Worm (Caenorhabditis elegans) whole organism, L3 larva: ENCODE data around the gene fbxc-22.

Experiments
- R02D3.7 ChIP-seq: fragments of 150-350 bp; optimal IDR thresholded peaks from 2 replicates; lab custom pipeline; 2014; ENCODE audit warnings: missing biosample characterization, missing genetic modification characterization
- ZK546.5 ChIP-seq: sonication (generic microtip); optimal IDR thresholded peaks from 2 replicates; lab custom pipeline; 2017; ENCODE audit warnings: missing biosample characterization, missing genetic modification characterization
- aly-2 ChIP-seq: fragments of 150-350 bp; optimal IDR thresholded peaks from 2 replicates; lab custom pipeline; 2014; ENCODE audit warnings: missing biosample characterization, missing genetic modification characterization
- ama-1 ChIP-seq: fragments of 150-350 bp; optimal IDR thresholded peaks from 2 replicates; lab custom pipeline; 2018
- ceh-28 ChIP-seq: fragments of 150-350 bp; optimal IDR thresholded peaks from 2 replicates; lab custom pipeline; 2014; ENCODE audit warnings: missing biosample characterization, missing genetic modification reagents, missing genetic modification characterization
- daf-12 ChIP-seq: fragments of 150-350 bp; optimal IDR thresholded peaks from 2 replicates; lab custom pipeline; 2014; ENCODE audit warnings: missing biosample characterization, missing genetic modification reagents, missing genetic modification characterization
- egl-27 ChIP-seq: sonication (generic microtip); optimal IDR thresholded peaks from 4 replicates; lab custom pipeline; 2017; ENCODE audit warnings: missing biosample characterization, missing genetic modification reagents, missing genetic modification characterization
- egl-5 ChIP-seq: fragments of 150-350 bp; optimal IDR thresholded peaks from 2 replicates; lab custom pipeline; 2017; ENCODE audit warnings: missing biosample characterization, missing genetic modification reagents, missing genetic modification characterization, inconsistent platforms
- elt-1 ChIP-seq: fragments of 150-350 bp; optimal IDR thresholded peaks from 2 replicates; lab custom pipeline; 2014; ENCODE audit warnings: missing biosample characterization, missing genetic modification characterization
- elt-2 ChIP-seq: sonication (generic microtip); optimal IDR thresholded peaks from 2 replicates; lab custom pipeline; 2016; ENCODE audit warnings: missing genetic modification reagents, mild to moderate bottlenecking, missing genetic modification characterization, missing compliant biosample characterization
- eor-1 ChIP-seq, 2 experiments: fragments of 150-350 bp; optimal IDR thresholded peaks; 2 replicates each; lab custom pipeline; 2014 to 2018; ENCODE audit warnings: missing biosample characterization in 2 of 2, missing genetic modification characterization in 2 of 2
- fkh-10 ChIP-seq: sonication (generic microtip); optimal IDR thresholded peaks from 2 replicates; lab custom pipeline; 2017; ENCODE audit warnings: missing biosample characterization, missing genetic modification reagents, missing genetic modification characterization
- fkh-2 ChIP-seq: fragments of 150-350 bp; optimal IDR thresholded peaks from 2 replicates; lab custom pipeline; 2014; ENCODE audit warnings: missing biosample characterization, missing genetic modification reagents, missing genetic modification characterization
- hmg-11 ChIP-seq: sonication (generic microtip); optimal IDR thresholded peaks from 2 replicates; lab custom pipeline; 2016; ENCODE audit warnings: missing genetic modification characterization, missing compliant biosample characterization
- lin-15B ChIP-seq: fragments of 150-350 bp; optimal IDR thresholded peaks from 2 replicates; lab custom pipeline; 2014; ENCODE audit warnings: missing biosample characterization, missing genetic modification characterization
- lin-39 ChIP-seq: fragments of 150-350 bp; optimal IDR thresholded peaks from 2 replicates; lab custom pipeline; 2018; ENCODE audit warnings: missing biosample characterization, missing genetic modification reagents, missing genetic modification characterization
- lsy-12 ChIP-seq: sonication (generic microtip); optimal IDR thresholded peaks from 2 replicates; lab custom pipeline; 2016; ENCODE audit warnings: mild to moderate bottlenecking, missing genetic modification characterization, missing compliant biosample characterization
- nhr-11 ChIP-seq: fragments of 150-350 bp; optimal IDR thresholded peaks from 2 replicates; lab custom pipeline; 2014; ENCODE audit warnings: missing biosample characterization, missing genetic modification characterization
- nhr-12 ChIP-seq: fragments of 150-350 bp; optimal IDR thresholded peaks from 2 replicates; lab custom pipeline; 2014; ENCODE audit warnings: missing biosample characterization, missing genetic modification characterization
- nhr-23 ChIP-seq: fragments of 150-350 bp; optimal IDR thresholded peaks from 2 replicates; lab custom pipeline; 2014; ENCODE audit warnings: missing biosample characterization, missing genetic modification reagents, missing genetic modification characterization
- nhr-43 ChIP-seq: sonication (generic microtip); optimal IDR thresholded peaks from 2 replicates; lab custom pipeline; 2016; ENCODE audit warnings: mild to moderate bottlenecking, missing genetic modification characterization, missing compliant biosample characterization; ENCODE audit not compliant: poor library complexity, severe bottlenecking
- nhr-67 ChIP-seq: fragments of 150-350 bp; optimal IDR thresholded peaks from 2 replicates; lab custom pipeline; 2014; ENCODE audit warnings: missing biosample characterization, missing genetic modification characterization
- pha-4 ChIP-seq: fragments of 150-350 bp; optimal IDR thresholded peaks from 2 replicates; lab custom pipeline; 2014; ENCODE audit warnings: missing biosample characterization, missing genetic modification reagents, missing genetic modification characterization
- pqm-1 ChIP-seq: fragments of 150-350 bp; optimal IDR thresholded peaks from 2 replicates; lab custom pipeline; 2017; ENCODE audit warnings: missing biosample characterization, missing genetic modification characterization, inconsistent platforms
- skn-1 ChIP-seq: fragments of 150-350 bp; optimal IDR thresholded peaks from 2 replicates; lab custom pipeline; 2014; ENCODE audit warnings: missing biosample characterization, missing genetic modification characterization
- snpc-4 ChIP-seq: fragments of 150-350 bp; optimal IDR thresholded peaks from 2 replicates; lab custom pipeline; 2014; ENCODE audit warnings: missing biosample characterization, missing genetic modification characterization
- tbx-2 ChIP-seq: sonication (generic microtip); optimal IDR thresholded peaks from 2 replicates; lab custom pipeline; 2016; ENCODE audit warnings: mild to moderate bottlenecking, missing genetic modification characterization, missing compliant biosample characterization
- unc-39 ChIP-seq: sonication (generic microtip); optimal IDR thresholded peaks from 4 replicates; lab custom pipeline; 2017; ENCODE audit warnings: missing biosample characterization, missing genetic modification characterization
- unc-62 ChIP-seq: fragments of 150-350 bp; sonication (generic microtip); optimal IDR thresholded peaks from 4 replicates; lab custom pipeline; 2014; ENCODE audit warnings: missing biosample characterization, missing genetic modification reagents, missing genetic modification characterization
- ztf-11 ChIP-seq: fragments of 150-350 bp; optimal IDR thresholded peaks from 2 replicates; lab custom pipeline; 2014; ENCODE audit warnings: missing biosample characterization, missing genetic modification characterization
- ztf-4 ChIP-seq: fragments of 150-350 bp; optimal IDR thresholded peaks from 2 replicates; lab custom pipeline; 2014; ENCODE audit warnings: missing biosample characterization, missing genetic modification characterization

fbxc-22 gene

ce11 chrII:1728253-1728652 lies 37.3 kb upstream of the fbxc-22 start, which contains the start of gene btb-9:
Gene btb-9 (plus strand): TSS chrII:1728506.
- TF ChIP-seq egl-5 (tag; lab: Kevin White, UChicago) (no peak), nhr-43 (tag; lab: Kevin White, UChicago) (no peak), tbx-2 (tag; lab: Kevin White, UChicago) (no peak), ztf-4 (tag; lab: Kevin White, UChicago) (no peak), elt-1 (no peak), pqm-1 (tag; lab: Kevin White, UChicago) (peak; percentile 89), lsy-12 (tag; lab: Kevin White, UChicago) (no peak), ceh-28 (tag; lab: Kevin White, UChicago) (no peak), elt-2 (tag; lab: Kevin White, UChicago) (peak; percentile 92), lin-15B (no peak)

ce11 chrII:1725735-1726134 lies 34.8 kb upstream of the fbxc-22 start, which contains the start of gene F45C12.17:
Gene F45C12.17 (plus strand): TSS chrII:1726111.
- no peak for TF ChIP-seq ama-1 (lab: Kevin White, UChicago)
- TF ChIP-seq ztf-11 = no peak
- no peak for TF ChIP-seq nhr-12 (tag; lab: Kevin White, UChicago)
- TF ChIP-seq lsy-12 (tag; lab: Kevin White, UChicago) = no peak
- TF ChIP-seq fkh-2 = no peak
- no peak for TF ChIP-seq elt-2 (tag; lab: Kevin White, UChicago)

- no peak for TF ChIP-seq ztf-4 (tag; lab: Kevin White, UChicago)
- no peak for TF ChIP-seq unc-39 (tag; lab: Kevin White, UChicago)
These were observed 33.4 kb upstream of the fbxc-22 start, which contains the start of gene fbxb-11 for ce11 chrII:1724314-1724713. Gene fbxb-11 (plus strand): TSS chrII:1724614.

DNA sequence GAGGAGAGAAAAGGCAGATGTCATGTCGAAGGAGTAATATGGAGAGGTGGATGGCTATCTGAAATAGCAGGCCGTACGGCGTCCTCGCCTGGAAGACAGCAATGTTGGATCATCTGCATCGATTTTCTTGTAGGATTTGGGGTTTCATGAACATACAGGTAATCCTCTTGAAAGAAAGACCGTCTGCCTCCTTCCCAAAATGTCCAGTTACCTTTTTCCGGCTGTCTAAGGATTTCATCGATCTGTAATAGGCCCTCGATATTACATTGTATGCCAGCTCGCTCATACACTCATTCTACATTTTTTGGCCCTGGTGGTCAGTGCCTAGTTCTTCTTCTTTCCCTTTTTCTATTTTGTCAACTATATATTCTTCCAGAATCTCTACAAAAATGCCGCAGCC lies 31.5 kb upstream of the fbxc-22 start, which contains the start of the genes fbxb-5 and btb-8:
fbxb-5 (minus strand) TSS at position 101 of the 400 bp plus-strand sequence.
btb-8 (plus strand) TSS at position 377 of the 400 bp plus-strand sequence.
- TF ChIP-seq nhr-43 (tag; lab: Kevin White, UChicago) = no peak
- no peak for TF ChIP-seq snpc-4 (tag; lab: Kevin White, UChicago)
- no peak for TF ChIP-seq aly-2 (tag; lab: Kevin White, UChicago)
- no peak for TF ChIP-seq ztf-11
- TF ChIP-seq pha-4 (tag; lab: Kevin White, UChicago) = no peak
- TF ChIP-seq ZK546.5 (tag; lab: Kevin White, UChicago) = no peak
- TF ChIP-seq unc-62 (GFP tag; lab: Kevin White, UChicago) = no peak
- TF ChIP-seq nhr-12 (tag; lab: Kevin White, UChicago) = no peak
- no peak for TF ChIP-seq lsy-12 (tag; lab: Kevin White, UChicago)
- TF ChIP-seq fkh-10 (GFP tag; lab: Kevin White, UChicago) = no peak
- no peak for TF ChIP-seq skn-1
- TF ChIP-seq lin-39 (tag; lab: Kevin White, UChicago) = no peak
- no peak for TF ChIP-seq hmg-11 (tag; lab: Kevin White, UChicago)
- TF ChIP-seq egl-27 (tag; lab: Kevin White, UChicago) = no peak
- no peak for TF ChIP-seq unc-39 (tag; lab: Kevin White, UChicago)
- TF ChIP-seq R02D3.7 (tag; lab: Kevin White, UChicago) = no peak
- TF ChIP-seq daf-12 (tag; lab: Kevin White, UChicago) = no peak
- TF ChIP-seq tbx-2 (tag; lab: Kevin White, UChicago) = no peak
- TF ChIP-seq lin-15B = no peak
- TF ChIP-seq pqm-1 (tag; lab: Kevin White, UChicago) = no peak

- no peak for TF ChIP-seq nhr-67
These were observed 28.2 kb upstream of the fbxc-22 start, which contains the start of gene fbxb-48 for ce11 chrII:1719153-1719552. Gene fbxb-48 (minus strand): TSS chrII:1719253.

- TF ChIP-seq ztf-4 (tag; lab: Kevin White, UChicago) (no peak), nhr-11 (no peak), elt-1 (no peak), lin-15B (no peak), lsy-12 (tag; lab: Kevin White, UChicago) (no peak), fkh-10 (GFP tag; lab: Kevin White, UChicago) (no peak), eor-1 (tag; optimal IDR thresholded peaks at IDR 0.05; lab: Kevin White, UChicago) (no peak), nhr-23 (tag; lab: Kevin White, UChicago) (no peak)
- TF ChIP-seq, all 47 proteins: peak for 0
These were observed 24.0 kb upstream of the fbxc-22 start, which contains the start of gene btb-6 for ce11 chrII:1714772-1715353. Gene btb-6 (plus strand): TSS chrII:1715303.
